Fruit fly (Drosophila melanogaster) whole organism, embryonic: Measurements from ENCODE around the gene CG14668.

Experiments used
- Abd-B ChIP-seq: fragments of 200-800 bp; sonication (Bioruptor generic); optimal IDR thresholded peaks from 2 replicates; lab custom pipeline; 2018; ENCODE audit warnings: missing biosample characterization, mild to moderate bottlenecking, missing genetic modification characterization, moderate library complexity
- B-H2 ChIP-seq: fragments of 200-800 bp; sonication (Bioruptor generic); optimal IDR thresholded peaks from 2 replicates; lab custom pipeline; 2018; ENCODE audit warnings: missing biosample characterization, mild to moderate bottlenecking, missing genetic modification characterization
- Bgb ChIP-seq: fragments of 200-800 bp; sonication (Bioruptor generic); IDR thresholded peaks from 2 replicates; pipeline ENCODE4 v1.3.6; 2022; ENCODE audit warnings: missing biosample characterization, missing genetic modification characterization; ENCODE audit not compliant: partially characterized antibody
- Blimp-1 ChIP-seq: fragments of 200-800 bp; sonication (Bioruptor generic); optimal IDR thresholded peaks from 3 replicates; lab custom pipeline; 2018; ENCODE audit warnings: missing biosample characterization, missing genetic modification characterization, mild to moderate bottlenecking, moderate library complexity, missing genetic modification reagents
- CG10654 ChIP-seq: fragments of 200-800 bp; sonication (Bioruptor generic); optimal IDR thresholded peaks from 2 replicates; lab custom pipeline; 2016; ENCODE audit warnings: missing biosample characterization, missing genetic modification characterization
- CG12155 ChIP-seq: fragments of 200-800 bp; sonication (Bioruptor generic); optimal IDR thresholded peaks from 3 replicates; lab custom pipeline; 2016; ENCODE audit warnings: missing biosample characterization, missing genetic modification characterization
- CG12391 ChIP-seq: fragments of 200-800 bp; sonication (Bioruptor generic); optimal IDR thresholded peaks from 3 replicates; lab custom pipeline; 2018; ENCODE audit warnings: missing biosample characterization, mild to moderate bottlenecking, missing genetic modification characterization, moderate library complexity
- CG16813 ChIP-seq: fragments of 200-800 bp; sonication (Bioruptor generic); IDR thresholded peaks from 3 replicates; pipeline ENCODE4 v1.3.6; 2022; ENCODE audit warnings: missing biosample characterization, missing genetic modification characterization; ENCODE audit not compliant: partially characterized antibody
- CG1832 ChIP-seq: fragments of 200-800 bp; sonication (Bioruptor generic); optimal IDR thresholded peaks from 2 replicates; lab custom pipeline; 2017; ENCODE audit warnings: missing biosample characterization, mild to moderate bottlenecking, missing genetic modification characterization, inconsistent platforms
- CG2120 ChIP-seq: fragments of 200-800 bp; sonication (Bioruptor generic); optimal IDR thresholded peaks from 3 replicates; lab custom pipeline; 2016; ENCODE audit warnings: missing biosample characterization, missing genetic modification characterization
- CG31365 ChIP-seq: fragments of 200-800 bp; sonication (Bioruptor generic); optimal IDR thresholded peaks from 2 replicates; lab custom pipeline; 2018; ENCODE audit warnings: missing biosample characterization, mild to moderate bottlenecking, missing genetic modification characterization
- CG34224 ChIP-seq: fragments of 200-800 bp; sonication (Bioruptor generic); IDR thresholded peaks from 3 replicates; pipeline ENCODE4 v1.3.6; 2022; ENCODE audit warnings: missing biosample characterization, missing genetic modification characterization; ENCODE audit not compliant: partially characterized antibody
- CG3995 ChIP-seq: fragments of 200-800 bp; sonication (Bioruptor generic); optimal IDR thresholded peaks from 3 replicates; lab custom pipeline; 2016; ENCODE audit warnings: missing biosample characterization, missing genetic modification characterization
- CG4617 ChIP-seq: fragments of 200-800 bp; sonication (Bioruptor generic); optimal IDR thresholded peaks from 3 replicates; lab custom pipeline; 2016; ENCODE audit warnings: missing biosample characterization, missing genetic modification characterization, borderline replicate concordance
- CG6683 ChIP-seq: fragments of 200-800 bp; sonication (Bioruptor generic); optimal IDR thresholded peaks from 2 replicates; lab custom pipeline; 2017; ENCODE audit warnings: missing biosample characterization, mild to moderate bottlenecking, missing genetic modification characterization, missing genetic modification reagents
- CG6765 ChIP-seq: fragments of 200-800 bp; sonication (Bioruptor generic); optimal IDR thresholded peaks from 3 replicates; lab custom pipeline; 2017; ENCODE audit warnings: missing biosample characterization, mild to moderate bottlenecking, missing genetic modification characterization
- CG6791 ChIP-seq: fragments of 200-800 bp; sonication (Bioruptor generic); IDR thresholded peaks from 3 replicates; pipeline ENCODE4 v1.3.6; 2022; ENCODE audit warnings: missing biosample characterization, missing genetic modification characterization; ENCODE audit not compliant: partially characterized antibody
- CG7963 ChIP-seq: fragments of 200-800 bp; sonication (Bioruptor generic); IDR thresholded peaks from 3 replicates; pipeline ENCODE4 v1.3.6; 2022; ENCODE audit warnings: missing biosample characterization, missing genetic modification characterization; ENCODE audit not compliant: partially characterized antibody
- CG7987 ChIP-seq: fragments of 200-800 bp; sonication (Bioruptor generic); optimal IDR thresholded peaks from 2 replicates; lab custom pipeline; 2018; ENCODE audit warnings: missing biosample characterization, mild to moderate bottlenecking, missing genetic modification characterization, moderate library complexity
- CG8359 ChIP-seq: fragments of 200-800 bp; sonication (Bioruptor generic); optimal IDR thresholded peaks from 2 replicates; lab custom pipeline; 2017; ENCODE audit warnings: missing biosample characterization, mild to moderate bottlenecking, missing genetic modification characterization, borderline replicate concordance
- CG9797 ChIP-seq: fragments of 200-800 bp; sonication (Bioruptor generic); optimal IDR thresholded peaks from 3 replicates; lab custom pipeline; 2018; ENCODE audit warnings: missing biosample characterization, mild to moderate bottlenecking, missing genetic modification characterization
- CoRest ChIP-seq: fragments of 200-800 bp; sonication (Bioruptor generic); optimal IDR thresholded peaks from 3 replicates; lab custom pipeline; 2018; ENCODE audit warnings: missing biosample characterization, mild to moderate bottlenecking, missing genetic modification characterization, moderate library complexity
- Doc3 ChIP-seq: fragments of 200-800 bp; sonication (Bioruptor generic); IDR thresholded peaks from 3 replicates; pipeline ENCODE4 v1.3.6; 2022; ENCODE audit warnings: missing biosample characterization, missing genetic modification characterization; ENCODE audit not compliant: partially characterized antibody
- ERR ChIP-seq: fragments of 200-800 bp; sonication (Bioruptor generic); optimal IDR thresholded peaks from 2 replicates; lab custom pipeline; 2016; ENCODE audit warnings: missing biosample characterization, missing genetic modification characterization
- Fer1 ChIP-seq: fragments of 200-800 bp; sonication (Bioruptor generic); optimal IDR thresholded peaks from 2 replicates; lab custom pipeline; 2017; ENCODE audit warnings: missing biosample characterization, mild to moderate bottlenecking, missing genetic modification characterization
- H2.0 ChIP-seq: fragments of 200-800 bp; sonication (Bioruptor generic); IDR thresholded peaks from 2 replicates; pipeline ENCODE4 v1.3.6; 2022; ENCODE audit warnings: missing biosample characterization, missing genetic modification characterization
- HLH3B ChIP-seq: fragments of 200-800 bp; sonication (Bioruptor generic); IDR thresholded peaks from 2 replicates; pipeline ENCODE4 v1.3.6; 2022; ENCODE audit warnings: missing biosample characterization, missing genetic modification characterization
- HLH4C ChIP-seq: fragments of 200-800 bp; sonication (Bioruptor generic); IDR thresholded peaks from 3 replicates; pipeline ENCODE4 v1.3.6; 2022; ENCODE audit warnings: missing biosample characterization, missing genetic modification characterization; ENCODE audit not compliant: partially characterized antibody
- HmgZ ChIP-seq: fragments of 200-800 bp; sonication (Bioruptor generic); optimal IDR thresholded peaks from 2 replicates; lab custom pipeline; 2018; ENCODE audit warnings: missing biosample characterization, mild to moderate bottlenecking, missing genetic modification characterization
- Hr51 ChIP-seq, 2 experiments: fragments of 200-800 bp; sonication (Bioruptor generic); optimal IDR thresholded peaks; 2 replicates in 1 of 2; 3 replicates in 1 of 2; lab custom pipeline; 2016 to 2018; ENCODE audit warnings: missing biosample characterization in 2 of 2, missing genetic modification characterization in 2 of 2, mild to moderate bottlenecking in 1 of 2, moderate library complexity in 1 of 2
- Hr78 ChIP-seq, 2 experiments: fragments of 200-800 bp in 1 of 2; fragments of >200 bp in 1 of 2; sonication (Bioruptor generic) in 1 of 2; optimal IDR thresholded peaks; 2 replicates each; lab custom pipeline; 2017 to 2019; ENCODE audit warnings: missing biosample characterization in 2 of 2, missing genetic modification characterization in 2 of 2, mild to moderate bottlenecking in 1 of 2, moderate library complexity in 1 of 2
- MBD-R2 ChIP-seq: fragments of 200-800 bp; sonication (Bioruptor generic); IDR thresholded peaks from 2 replicates; pipeline ENCODE4 v1.3.6; 2022; ENCODE audit warnings: missing biosample characterization, missing genetic modification characterization
- NC2β ChIP-seq: fragments of 200-800 bp; sonication (Bioruptor generic); optimal IDR thresholded peaks from 2 replicates; lab custom pipeline; 2016; ENCODE audit warnings: missing biosample characterization, missing genetic modification characterization
- Neu2 ChIP-seq: fragments of 200-800 bp; sonication (Bioruptor generic); optimal IDR thresholded peaks from 3 replicates; lab custom pipeline; 2016; ENCODE audit warnings: missing biosample characterization, missing genetic modification characterization, borderline replicate concordance
- Scr ChIP-seq: fragments of 200-800 bp; sonication (Bioruptor generic); IDR thresholded peaks from 2 replicates; pipeline ENCODE4 v1.3.6; 2022; ENCODE audit warnings: missing biosample characterization, missing genetic modification characterization; ENCODE audit not compliant: partially characterized antibody
- Sry-δ ChIP-seq: fragments of 200-800 bp; sonication (Bioruptor generic); optimal IDR thresholded peaks from 2 replicates; lab custom pipeline; 2016; ENCODE audit warnings: missing biosample characterization, missing genetic modification characterization
- bbx ChIP-seq: fragments of 200-800 bp; sonication (Bioruptor generic); IDR thresholded peaks from 2 replicates; pipeline ENCODE4 v1.3.6; 2022; ENCODE audit warnings: missing biosample characterization, missing genetic modification characterization; ENCODE audit not compliant: partially characterized antibody
- bigmax ChIP-seq: fragments of 200-800 bp; sonication (Bioruptor generic); optimal IDR thresholded peaks from 2 replicates; lab custom pipeline; 2018; ENCODE audit warnings: missing biosample characterization, mild to moderate bottlenecking, missing genetic modification characterization
- dmrt99B ChIP-seq: fragments of 200-800 bp; sonication (Bioruptor generic); optimal IDR thresholded peaks from 2 replicates; lab custom pipeline; 2018; ENCODE audit warnings: missing biosample characterization, mild to moderate bottlenecking, missing genetic modification characterization, moderate library complexity
- ewg ChIP-seq: fragments of 200-800 bp; sonication (Bioruptor generic); optimal IDR thresholded peaks from 3 replicates; lab custom pipeline; 2017; ENCODE audit warnings: mild to moderate bottlenecking, missing biosample characterization, missing genetic modification reagents, missing genetic modification characterization
- h ChIP-seq: fragments of >200 bp; optimal IDR thresholded peaks from 2 replicates; lab custom pipeline; 2017
- ind ChIP-seq: fragments of 200-800 bp; sonication (Bioruptor generic); optimal IDR thresholded peaks from 3 replicates; lab custom pipeline; 2016; ENCODE audit warnings: missing biosample characterization, missing genetic modification characterization
- phol ChIP-seq: fragments of 200-800 bp; sonication (Bioruptor generic); optimal IDR thresholded peaks from 3 replicates; lab custom pipeline; 2018; ENCODE audit warnings: missing biosample characterization, mild to moderate bottlenecking, missing genetic modification characterization, moderate library complexity
- scrt ChIP-seq: fragments of 200-800 bp; sonication (Bioruptor generic); optimal IDR thresholded peaks from 2 replicates; lab custom pipeline; 2018; ENCODE audit warnings: missing biosample characterization, mild to moderate bottlenecking, missing genetic modification characterization, moderate library complexity
- so ChIP-seq: fragments of 200-800 bp; sonication (Bioruptor generic); IDR thresholded peaks from 3 replicates; pipeline ENCODE4 v1.3.6; 2022; ENCODE audit warnings: missing biosample characterization, missing genetic modification characterization
- sug ChIP-seq: fragments of 200-800 bp; optimal IDR thresholded peaks from 2 replicates; lab custom pipeline; 2019; ENCODE audit warnings: missing biosample characterization, mild to moderate bottlenecking, missing genetic modification characterization, moderate library complexity
- tll ChIP-seq, 2 experiments: fragments of 200-800 bp in 1 of 2; fragments of >200 bp in 1 of 2; sonication (Bioruptor generic) in 1 of 2; optimal IDR thresholded peaks; 2 replicates each; lab custom pipeline; 2017 to 2019; ENCODE audit warnings: missing biosample characterization in 2 of 2, missing genetic modification characterization in 2 of 2, mild to moderate bottlenecking in 1 of 2, moderate library complexity in 1 of 2
- usp ChIP-seq: fragments of >200 bp; optimal IDR thresholded peaks from 2 replicates; lab custom pipeline; 2017; ENCODE audit warnings: missing biosample characterization, missing genetic modification characterization

CG14668 gene

dm6 chr3R:5374720-5375119 lies 12.7 kb downstream of the CG14668 start, which contains the start of the genes hd and CG14667 (continued):
- no peak for TF ChIP-seq Hr51 (GFP tag; optimal IDR thresholded peaks at IDR 0.05; lab: Kevin White, UChicago)
- peak; percentile 60 for TF ChIP-seq HLH4C (GFP tag; lab: Robert Waterston, UW)
- no peak for TF ChIP-seq H2.0
- no peak for TF ChIP-seq B-H2
- TF ChIP-seq CG4617, result peak; percentile 13
- peak; percentile 35 for TF ChIP-seq Abd-B (GFP tag; lab: Kevin White, UChicago)
- TF ChIP-seq usp (GFP tag; lab: Kevin White, UChicago), result no peak
- peak; percentile 59; the same call in 2 of the 3 replicates for TF ChIP-seq CG34224 (GFP tag; lab: Robert Waterston, UW)
- peak; percentile 67 for TF ChIP-seq Sry-δ (GFP tag; lab: Kevin White, UChicago)
- TF ChIP-seq MBD-R2 (GFP tag; lab: Robert Waterston, UW), result peak; percentile 53
- TF ChIP-seq CoRest, result peak; percentile 28
- peak; percentile 32 for TF ChIP-seq CG12391 (tag; lab: Kevin White, UChicago)
- peak; percentile 53 for TF ChIP-seq CG9797 (GFP tag; lab: Kevin White, UChicago)
- TF ChIP-seq CG6683 (GFP tag; lab: Kevin White, UChicago), result no peak
- no peak for TF ChIP-seq bigmax (GFP tag; lab: Kevin White, UChicago)
- no peak for TF ChIP-seq tll (GFP tag; optimal IDR thresholded peaks at IDR 0.05; lab: Kevin White, UChicago)
- no peak for TF ChIP-seq so (GFP tag; lab: Robert Waterston, UW)
- no peak for TF ChIP-seq CG7987
- no peak for TF ChIP-seq CG8359 (GFP tag; lab: Kevin White, UChicago)
- TF ChIP-seq Fer1, result no peak
- no peak for TF ChIP-seq Blimp-1 (GFP tag; lab: Kevin White, UChicago)
- no peak for TF ChIP-seq CG31365 (tag; lab: Kevin White, UChicago)
- TF ChIP-seq CG7963, result peak; percentile 49; the same call in 2 of the 3 replicates
- TF ChIP-seq CG6765 (GFP tag; lab: Kevin White, UChicago), result no peak
- no peak for TF ChIP-seq ewg
- TF ChIP-seq CG16813 (GFP tag; lab: Robert Waterston, UW), result peak; percentile 64
- TF ChIP-seq Hr78 (GFP tag; optimal IDR thresholded peaks at IDR 0.05; lab: Kevin White, UChicago), result no peak
- no peak for TF ChIP-seq Neu2 (GFP tag; lab: Kevin White, UChicago)
- peak; percentile 32; the same call in 1 of the 2 replicates for TF ChIP-seq Bgb (GFP tag; lab: Robert Waterston, UW)
- TF ChIP-seq h (lab: Kevin White, UChicago), result no peak
- TF ChIP-seq CG2120 (GFP tag; lab: Kevin White, UChicago), result peak; percentile 17
- TF ChIP-seq CG6791 (GFP tag; lab: Robert Waterston, UW), result 0 out of 3 replicates have a peak, but pooled peaks have one; percentile 45
- TF ChIP-seq CG1832 (GFP tag; lab: Kevin White, UChicago), result no peak
- no peak for TF ChIP-seq dmrt99B (tag; lab: Kevin White, UChicago)
- peak; percentile 4 for TF ChIP-seq CG3995 (GFP tag; lab: Kevin White, UChicago)
- no peak for TF ChIP-seq ERR (GFP tag; lab: Kevin White, UChicago)
- TF ChIP-seq HLH3B (GFP tag; lab: Robert Waterston, UW), result no peak
- TF ChIP-seq Scr, result peak; percentile 58
- no peak for TF ChIP-seq ind (GFP tag; lab: Kevin White, UChicago)
- TF ChIP-seq CG10654, result no peak
- peak; percentile 15 for TF ChIP-seq HmgZ
- peak; percentile 17 for TF ChIP-seq CG12155 (GFP tag; lab: Kevin White, UChicago)
- peak; percentile 26; the same call in 1 of the 2 replicates for TF ChIP-seq bbx (GFP tag; lab: Robert Waterston, UW)
- TF ChIP-seq NC2β, result no peak
- no peak for TF ChIP-seq sug (tag; lab: Kevin White, UChicago)
- no peak for TF ChIP-seq scrt
- peak; percentile 21 for TF ChIP-seq phol (tag; lab: Kevin White, UChicago)
- TF ChIP-seq Doc3, result peak; percentile 54; the same call in 1 of the 3 replicates
